Fruit fly (Drosophila melanogaster): ENCODE measurements around the gene stg1.

DNA sequence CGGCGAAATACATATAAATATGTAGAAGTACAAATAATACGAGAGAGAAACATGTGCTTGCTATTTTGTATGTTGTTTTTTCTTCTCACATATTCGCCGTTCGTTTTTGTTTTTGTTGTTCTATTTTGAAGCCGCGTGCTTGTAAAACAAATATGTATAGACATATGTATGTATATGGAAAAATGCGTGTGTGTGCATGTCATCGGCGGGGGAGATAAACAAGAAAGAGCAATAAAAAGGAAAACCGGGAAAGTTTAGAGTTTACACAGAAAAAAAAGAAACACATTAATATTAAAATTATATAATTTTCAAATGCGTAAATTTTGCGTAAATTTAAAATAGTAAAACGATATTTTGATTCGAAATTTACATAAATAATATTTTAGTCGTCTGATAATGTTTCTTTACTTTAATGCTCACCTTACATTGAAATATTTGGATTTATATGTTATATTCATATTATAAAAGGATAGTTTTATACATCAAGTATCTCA is 48.1 kb upstream of the stg1 start:
- no peak for TF ChIP-seq achi (GFP tag; optimal IDR thresholded peaks at IDR 0.05)
- peak; percentile 45 for TF ChIP-seq dsx (GFP tag; optimal IDR thresholded peaks at IDR 0.05; ENCODE audit: poor library complexity, severe bottlenecking)
- no peak for TF ChIP-seq CG11762 (GFP tag; optimal IDR thresholded peaks at IDR 0.05; ENCODE audit: insufficient read depth)
- no peak for TF ChIP-seq CG11902 (GFP tag; optimal IDR thresholded peaks at IDR 0.05)
- TF ChIP-seq Sox14 (GFP tag; optimal IDR thresholded peaks at IDR 0.05) = no peak
- TF ChIP-seq ss (GFP tag; optimal IDR thresholded peaks at IDR 0.05) = peak; percentile 48 to 66
- TF ChIP-seq fkh (GFP tag; optimal IDR thresholded peaks at IDR 0.05) = peak; percentile 72
- TF ChIP-seq Hr39 (GFP tag; optimal IDR thresholded peaks at IDR 0.05) = no peak

Measured in whole organism, prepupa.